Worm (Caenorhabditis elegans) whole organism, mixed stage, embryonic: ENCODE measurements around the gene Y61A9LA.7.
A peak's percentile ranks its signal among the peaks of the same experiment; 100 is the strongest.

Source experiments
- M03D4.4 ChIP-seq: sonication (generic microtip); optimal IDR thresholded peaks from 2 replicates; lab custom pipeline; 2017; ENCODE audit warnings: mild to moderate bottlenecking, missing genetic modification characterization, missing compliant biosample characterization
- bed-3 ChIP-seq: fragments of 200-800 bp; sonication (Bioruptor generic); optimal IDR thresholded peaks from 3 replicates; lab custom pipeline; 2018; ENCODE audit warnings: mild to moderate bottlenecking, missing genetic modification characterization, moderate library complexity, missing compliant biosample characterization
- blmp-1 ChIP-seq: fragments of 150-350 bp; optimal IDR thresholded peaks from 2 replicates; lab custom pipeline; 2014; ENCODE audit warnings: missing biosample characterization, missing genetic modification characterization
- ceh-39 ChIP-seq: fragments of 150-350 bp; optimal IDR thresholded peaks from 2 replicates; lab custom pipeline; 2014; ENCODE audit warnings: missing biosample characterization, missing genetic modification characterization
- ceh-43 ChIP-seq: fragments of 200-800 bp; sonication (Bioruptor generic); optimal IDR thresholded peaks from 2 replicates; lab custom pipeline; 2018; ENCODE audit warnings: mild to moderate bottlenecking, missing genetic modification characterization, moderate library complexity, missing compliant biosample characterization
- ceh-83 ChIP-seq: fragments of 200-800 bp; sonication (Bioruptor generic); optimal IDR thresholded peaks from 2 replicates; lab custom pipeline; 2018; ENCODE audit warnings: mild to moderate bottlenecking, missing genetic modification characterization, missing compliant biosample characterization
- ces-1 ChIP-seq: fragments of 150-350 bp; optimal IDR thresholded peaks from 2 replicates; lab custom pipeline; 2014; ENCODE audit warnings: missing biosample characterization, missing genetic modification reagents, missing genetic modification characterization
- cnd-1 ChIP-seq: fragments of 200-800 bp; sonication (Bioruptor generic); optimal IDR thresholded peaks from 2 replicates; lab custom pipeline; 2018; ENCODE audit warnings: mild to moderate bottlenecking, missing genetic modification characterization, missing compliant biosample characterization
- drap-1 ChIP-seq: fragments of 200-800 bp; sonication (Bioruptor generic); optimal IDR thresholded peaks from 3 replicates; lab custom pipeline; 2018; ENCODE audit warnings: mild to moderate bottlenecking, missing genetic modification characterization, missing compliant biosample characterization
- elt-1 ChIP-seq: sonication (generic microtip); optimal IDR thresholded peaks from 2 replicates; lab custom pipeline; 2017; ENCODE audit warnings: missing genetic modification characterization, mild to moderate bottlenecking, missing compliant biosample characterization, antibody characterized with exemption, moderate library complexity, borderline replicate concordance; ENCODE audit not compliant: insufficient read depth
- elt-3 ChIP-seq: fragments of 150-350 bp; optimal IDR thresholded peaks from 2 replicates; lab custom pipeline; 2014; ENCODE audit warnings: missing biosample characterization, missing genetic modification characterization
- flh-1 ChIP-seq: fragments of 200-800 bp; sonication (Bioruptor generic); optimal IDR thresholded peaks from 2 replicates; lab custom pipeline; 2018; ENCODE audit warnings: mild to moderate bottlenecking, missing genetic modification characterization, moderate library complexity, missing compliant biosample characterization
- ham-2 ChIP-seq: fragments of 200-800 bp; sonication (Bioruptor generic); optimal IDR thresholded peaks from 2 replicates; lab custom pipeline; 2018; ENCODE audit warnings: mild to moderate bottlenecking, missing genetic modification characterization, missing compliant biosample characterization
- hlh-1 ChIP-seq: fragments of 150-350 bp; optimal IDR thresholded peaks from 2 replicates; lab custom pipeline; 2014; ENCODE audit warnings: missing biosample characterization, missing genetic modification reagents, missing genetic modification characterization
- lin-13 ChIP-seq: fragments of 150-350 bp; optimal IDR thresholded peaks from 2 replicates; lab custom pipeline; 2014; ENCODE audit warnings: missing biosample characterization, missing genetic modification characterization
- lin-32 ChIP-seq: fragments of 200-800 bp; sonication (Bioruptor generic); optimal IDR thresholded peaks from 2 replicates; lab custom pipeline; 2018; ENCODE audit warnings: mild to moderate bottlenecking, missing genetic modification characterization, missing compliant biosample characterization
- lsy-2 ChIP-seq: fragments of 150-350 bp; optimal IDR thresholded peaks from 2 replicates; lab custom pipeline; 2014; ENCODE audit warnings: missing biosample characterization, missing genetic modification characterization
- mab-5 ChIP-seq: fragments of 150-350 bp; optimal IDR thresholded peaks from 2 replicates; lab custom pipeline; 2014; ENCODE audit warnings: missing biosample characterization, missing genetic modification characterization
- mep-1 ChIP-seq: fragments of 150-350 bp; optimal IDR thresholded peaks from 2 replicates; lab custom pipeline; 2017; ENCODE audit warnings: missing biosample characterization, missing genetic modification reagents, missing genetic modification characterization, inconsistent platforms
- mls-2 ChIP-seq: sonication (generic microtip); optimal IDR thresholded peaks from 2 replicates; lab custom pipeline; 2016; ENCODE audit warnings: mild to moderate bottlenecking, missing genetic modification characterization, moderate library complexity, missing compliant biosample characterization
- nhr-12 ChIP-seq: fragments of 150-350 bp; optimal IDR thresholded peaks from 2 replicates; lab custom pipeline; 2014; ENCODE audit warnings: missing biosample characterization, missing genetic modification characterization
- nhr-2 ChIP-seq: fragments of 150-350 bp; optimal IDR thresholded peaks from 2 replicates; lab custom pipeline; 2014; ENCODE audit warnings: missing biosample characterization, missing genetic modification characterization
- nhr-237 ChIP-seq: fragments of 150-350 bp; optimal IDR thresholded peaks from 2 replicates; lab custom pipeline; 2014; ENCODE audit warnings: missing biosample characterization, missing genetic modification characterization
- nhr-28 ChIP-seq: fragments of 150-350 bp; optimal IDR thresholded peaks from 2 replicates; lab custom pipeline; 2014; ENCODE audit warnings: missing biosample characterization, missing genetic modification characterization
- nhr-76 ChIP-seq: sonication (generic microtip); optimal IDR thresholded peaks from 2 replicates; lab custom pipeline; 2017; ENCODE audit warnings: missing biosample characterization, missing genetic modification characterization
- pha-4 ChIP-seq: fragments of 150-350 bp; optimal IDR thresholded peaks from 2 replicates; lab custom pipeline; 2018; ENCODE audit warnings: missing biosample characterization, missing genetic modification reagents, missing genetic modification characterization
- sem-2 ChIP-seq: fragments of 200-800 bp; sonication (Bioruptor generic); optimal IDR thresholded peaks from 2 replicates; lab custom pipeline; 2018; ENCODE audit warnings: mild to moderate bottlenecking, missing genetic modification characterization, missing compliant biosample characterization
- snpc-4 ChIP-seq: fragments of 150-350 bp; optimal IDR thresholded peaks from 2 replicates; lab custom pipeline; 2014; ENCODE audit warnings: missing biosample characterization, missing genetic modification characterization
- sptf-1 ChIP-seq: sonication (generic microtip); optimal IDR thresholded peaks from 2 replicates; lab custom pipeline; 2017; ENCODE audit warnings: mild to moderate bottlenecking, missing genetic modification characterization, moderate library complexity, missing compliant biosample characterization
- tbx-8 ChIP-seq: fragments of 200-800 bp; sonication (Bioruptor generic); optimal IDR thresholded peaks from 2 replicates; lab custom pipeline; 2018; ENCODE audit warnings: mild to moderate bottlenecking, missing genetic modification characterization, moderate library complexity, missing compliant biosample characterization
- unc-120 ChIP-seq: sonication (generic microtip); optimal IDR thresholded peaks from 2 replicates; lab custom pipeline; 2017; ENCODE audit warnings: missing genetic modification characterization, missing compliant biosample characterization; ENCODE audit not compliant: poor library complexity, severe bottlenecking
- unc-39 ChIP-seq: fragments of 150-350 bp; optimal IDR thresholded peaks from 2 replicates; lab custom pipeline; 2014; ENCODE audit warnings: missing biosample characterization, missing genetic modification characterization
- unc-62 ChIP-seq: fragments of 150-350 bp; optimal IDR thresholded peaks from 2 replicates; lab custom pipeline; 2014; ENCODE audit warnings: missing biosample characterization, missing genetic modification reagents, missing genetic modification characterization
- zip-8 ChIP-seq: fragments of 150-350 bp; optimal IDR thresholded peaks from 2 replicates; lab custom pipeline; 2014; ENCODE audit warnings: missing biosample characterization, missing genetic modification characterization
- ztf-11 ChIP-seq: fragments of 150-350 bp; optimal IDR thresholded peaks from 2 replicates; lab custom pipeline; 2014; ENCODE audit warnings: missing biosample characterization, missing genetic modification characterization

Y61A9LA.7 gene

DNA sequence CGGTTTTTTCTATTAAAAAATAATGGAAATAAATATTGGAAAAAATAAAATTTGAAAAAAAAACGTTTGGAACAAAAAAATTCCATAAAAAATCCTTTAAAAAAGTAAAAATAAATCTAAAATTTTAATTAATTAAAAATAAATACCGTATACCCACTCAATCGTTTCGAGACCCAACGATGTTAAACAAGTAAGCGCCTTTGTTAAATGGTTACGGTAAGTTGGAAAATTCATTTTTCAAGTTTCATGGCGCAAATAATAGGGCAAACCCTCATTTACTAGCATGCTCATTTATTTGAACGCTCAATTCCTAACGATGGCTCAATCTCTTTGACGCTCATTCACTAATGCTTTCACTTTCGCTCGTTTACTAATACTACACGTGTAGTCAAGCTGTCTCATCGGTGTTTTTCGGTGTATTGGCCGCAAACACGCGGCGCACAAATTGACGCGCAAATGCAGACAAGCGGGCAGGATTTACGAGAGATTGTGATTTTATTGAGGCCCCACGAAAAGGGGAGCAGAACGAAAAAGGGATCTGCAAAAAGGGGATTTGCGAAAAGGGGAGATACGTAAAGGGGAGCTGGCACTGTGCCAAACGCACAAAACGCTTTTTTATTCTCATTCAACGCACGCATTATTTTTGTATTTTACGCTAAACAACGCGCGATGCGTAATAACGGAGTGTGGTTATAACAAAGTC lies 7.1 kb downstream of the Y61A9LA.7 start:
- peak; percentile 3 for TF ChIP-seq ces-1 (GFP tag; lab: Kevin White, UChicago)
- TF ChIP-seq, all 35 proteins: peak for 1; not testable (repeated sequence) for 34

DNA sequence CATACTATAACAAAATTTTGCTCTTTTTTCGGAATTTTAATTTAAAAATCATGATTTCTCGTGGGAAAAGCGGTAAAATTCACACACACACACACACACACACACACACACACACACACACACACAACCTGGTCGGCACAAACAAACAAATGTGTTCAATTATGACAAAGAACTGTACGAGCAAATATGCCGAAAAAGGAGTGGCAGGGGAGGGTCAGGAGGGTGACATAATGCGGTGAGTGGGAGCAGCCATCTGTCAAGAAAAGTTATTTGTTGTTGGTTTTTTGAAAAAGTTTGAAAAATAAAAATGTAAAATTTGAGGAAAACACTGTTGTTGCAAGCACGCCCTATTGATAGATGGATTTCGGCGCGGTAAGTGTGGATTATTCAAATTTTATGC lies 7.7 kb downstream of the Y61A9LA.7 start:
- TF ChIP-seq nhr-2 (tag; lab: Kevin White, UChicago) (peak; percentile 56), elt-1 (tag; lab: Kevin White, UChicago) (no peak), zip-8 (tag; lab: Kevin White, UChicago) (no peak), unc-62 (GFP tag; lab: Kevin White, UChicago) (no peak), ham-2 (no peak), nhr-12 (tag; lab: Kevin White, UChicago) (no peak), bed-3 (no peak)

DNA sequence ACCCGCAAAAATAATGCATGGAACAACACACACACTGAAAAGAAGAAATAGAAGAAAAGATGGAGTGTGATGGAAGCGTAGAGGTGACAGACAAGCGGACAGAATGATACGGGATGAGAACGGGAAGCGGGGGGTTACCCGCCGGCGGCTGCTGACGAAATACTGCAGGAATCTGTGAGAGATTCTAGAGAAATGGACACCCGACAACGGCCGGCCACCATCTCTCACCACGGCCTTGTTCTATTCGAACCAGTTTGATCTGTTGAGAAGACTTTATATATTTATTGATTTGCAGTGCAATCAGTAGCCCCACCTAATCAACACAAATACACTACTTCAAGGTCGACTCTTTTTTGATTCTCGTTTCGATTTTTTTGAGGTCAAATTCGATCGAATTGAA lies 9.1 kb downstream of the Y61A9LA.7 start:
- peak; percentile 43 for TF ChIP-seq hlh-1 (tag; lab: Kevin White, UChicago)
- no peak for TF ChIP-seq zip-8 (tag; lab: Kevin White, UChicago)
- no peak for TF ChIP-seq ces-1 (GFP tag; lab: Kevin White, UChicago)
- no peak for TF ChIP-seq ceh-43
- no peak for TF ChIP-seq sptf-1 (tag; lab: Kevin White, UChicago)
- TF ChIP-seq mls-2 (tag; lab: Kevin White, UChicago), result no peak
- TF ChIP-seq sem-2, result no peak
- no peak for TF ChIP-seq drap-1 (GFP tag; lab: Kevin White, UChicago)
- no peak for TF ChIP-seq lin-13 (tag; lab: Kevin White, UChicago)
- TF ChIP-seq cnd-1, result no peak
- no peak for TF ChIP-seq bed-3
- TF ChIP-seq unc-62 (GFP tag; lab: Kevin White, UChicago), result peak; percentile 47
- TF ChIP-seq lin-32, result no peak
- peak; percentile 16 for TF ChIP-seq pha-4
- no peak for TF ChIP-seq ceh-83 (GFP tag; lab: Kevin White, UChicago)
- no peak for TF ChIP-seq nhr-76 (tag; lab: Kevin White, UChicago)
- peak; percentile 67 for TF ChIP-seq nhr-2 (tag; lab: Kevin White, UChicago)
- no peak for TF ChIP-seq unc-39
- peak; percentile 28 for TF ChIP-seq elt-3 (tag; lab: Kevin White, UChicago)
- TF ChIP-seq snpc-4 (tag; lab: Kevin White, UChicago), result no peak
- TF ChIP-seq flh-1 (GFP tag; lab: Kevin White, UChicago), result no peak
- TF ChIP-seq elt-1 (tag; lab: Kevin White, UChicago), result peak; percentile 1
- TF ChIP-seq tbx-8 (GFP tag; lab: Kevin White, UChicago), result no peak
- TF ChIP-seq mab-5 (tag; lab: Kevin White, UChicago), result no peak
- no peak for TF ChIP-seq M03D4.4 (tag; lab: Kevin White, UChicago)
- no peak for TF ChIP-seq blmp-1 (tag; lab: Kevin White, UChicago)
- TF ChIP-seq nhr-28 (tag; lab: Kevin White, UChicago), result no peak
- no peak for TF ChIP-seq lsy-2 (tag; lab: Kevin White, UChicago)
- TF ChIP-seq mep-1 (tag; lab: Kevin White, UChicago), result no peak
- TF ChIP-seq ztf-11 (tag; lab: Kevin White, UChicago), result no peak
- TF ChIP-seq ceh-39, result no peak
- TF ChIP-seq nhr-12 (tag; lab: Kevin White, UChicago), result no peak
- TF ChIP-seq ham-2, result peak; percentile 87
- TF ChIP-seq unc-120 (tag; lab: Kevin White, UChicago), result peak; percentile 52
- no peak for TF ChIP-seq nhr-237 (tag; lab: Kevin White, UChicago)

DNA sequence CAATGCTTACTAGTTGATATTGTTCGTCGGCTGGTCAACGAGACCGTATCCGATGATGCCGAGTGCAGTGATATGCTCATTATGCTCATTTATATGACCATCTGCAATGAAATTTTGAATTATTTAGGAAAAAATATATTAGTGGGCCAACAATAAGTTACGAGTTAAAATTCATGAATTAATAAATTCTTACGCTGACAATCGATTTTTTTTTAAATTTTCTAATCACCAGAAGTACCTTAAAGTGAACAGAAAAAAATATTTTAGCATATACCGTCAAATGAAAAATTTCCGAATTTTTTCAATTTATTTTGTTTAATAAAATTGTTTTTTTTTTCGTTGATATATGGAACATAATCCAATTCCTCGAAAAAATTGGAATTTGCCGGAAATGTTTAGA lies 10.4 kb downstream of the Y61A9LA.7 start, which contains the start of gene sos-1:
sos-1 (minus strand) TSS at position 101 of the 400 bp plus-strand sequence.
- no peak for TF ChIP-seq mls-2 (tag; lab: Kevin White, UChicago)
- TF ChIP-seq drap-1 (GFP tag; lab: Kevin White, UChicago), result no peak
- TF ChIP-seq pha-4, result no peak
- no peak for TF ChIP-seq blmp-1 (tag; lab: Kevin White, UChicago)
